Worm (Caenorhabditis elegans): Measurements from ENCODE around the gene srsx-15.

DNA sequence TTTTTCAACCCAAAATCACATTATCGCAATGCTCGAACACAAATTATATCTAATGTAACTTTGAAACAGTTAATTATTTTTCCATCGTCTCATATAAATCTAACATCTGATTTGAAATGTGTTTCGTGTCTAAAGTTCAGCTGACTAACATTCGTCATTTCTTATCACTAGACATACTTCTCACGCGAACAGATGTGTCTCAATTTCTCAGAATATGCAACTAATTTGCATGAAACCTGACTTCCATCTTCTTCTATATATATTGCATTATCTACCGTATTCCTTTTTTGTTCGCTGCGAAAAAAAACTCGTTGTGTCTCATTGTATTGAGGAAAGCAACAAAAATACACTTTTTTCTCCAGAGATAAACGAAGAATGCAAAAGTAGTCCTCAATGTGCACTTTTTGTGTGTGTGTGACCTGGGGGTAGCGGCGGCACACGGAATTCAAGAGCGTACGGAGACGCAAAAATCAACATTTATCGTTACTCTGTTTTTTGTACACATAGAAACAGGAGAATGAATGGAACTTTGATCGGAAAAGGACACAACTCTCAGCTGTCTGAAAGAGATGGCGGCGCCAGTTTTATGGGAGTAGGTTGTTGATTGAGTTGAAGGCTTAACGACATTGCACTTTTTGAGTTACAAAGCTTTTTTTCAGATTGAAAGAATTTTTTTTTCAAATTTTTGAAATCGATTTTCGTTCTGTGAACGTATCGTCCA is 42.9 kb downstream of the srsx-15 start:
- TF ChIP-seq nhr-232 (tag; optimal IDR thresholded peaks at IDR 0.05) (no peak), madf-2 (tag; optimal IDR thresholded peaks at IDR 0.05) (no peak), sox-4 (tag; optimal IDR thresholded peaks at IDR 0.05) (no peak), ceh-9 (tag; optimal IDR thresholded peaks at IDR 0.05) (no peak)

All from whole organism, late embryonic.